Worm (Caenorhabditis elegans) whole organism, L3 larva: ENCODE data around the gene F17A2.13.

ENCODE experiments used
- R02D3.7 ChIP-seq: fragments of 150-350 bp; optimal IDR thresholded peaks from 2 replicates; lab custom pipeline; 2014; ENCODE audit warnings: missing biosample characterization, missing genetic modification characterization
- ZK546.5 ChIP-seq: sonication (generic microtip); optimal IDR thresholded peaks from 2 replicates; lab custom pipeline; 2017; ENCODE audit warnings: missing biosample characterization, missing genetic modification characterization
- aly-2 ChIP-seq: fragments of 150-350 bp; optimal IDR thresholded peaks from 2 replicates; lab custom pipeline; 2014; ENCODE audit warnings: missing biosample characterization, missing genetic modification characterization
- ama-1 ChIP-seq: fragments of 150-350 bp; optimal IDR thresholded peaks from 2 replicates; lab custom pipeline; 2018
- ceh-16 ChIP-seq: sonication (generic microtip); optimal IDR thresholded peaks from 2 replicates; lab custom pipeline; 2017; ENCODE audit warnings: missing biosample characterization, missing genetic modification characterization
- ceh-28 ChIP-seq: fragments of 150-350 bp; optimal IDR thresholded peaks from 2 replicates; lab custom pipeline; 2014; ENCODE audit warnings: missing biosample characterization, missing genetic modification reagents, missing genetic modification characterization
- ceh-82 ChIP-seq: fragments of 150-350 bp; optimal IDR thresholded peaks from 2 replicates; lab custom pipeline; 2014; ENCODE audit warnings: missing biosample characterization, missing genetic modification characterization
- ceh-9 ChIP-seq: sonication (generic microtip); optimal IDR thresholded peaks from 2 replicates; lab custom pipeline; 2018; ENCODE audit warnings: missing biosample characterization, missing genetic modification characterization
- daf-12 ChIP-seq: fragments of 150-350 bp; optimal IDR thresholded peaks from 2 replicates; lab custom pipeline; 2014; ENCODE audit warnings: missing biosample characterization, missing genetic modification reagents, missing genetic modification characterization
- egl-27 ChIP-seq: sonication (generic microtip); optimal IDR thresholded peaks from 4 replicates; lab custom pipeline; 2017; ENCODE audit warnings: missing biosample characterization, missing genetic modification reagents, missing genetic modification characterization
- egl-5 ChIP-seq: fragments of 150-350 bp; optimal IDR thresholded peaks from 2 replicates; lab custom pipeline; 2017; ENCODE audit warnings: missing biosample characterization, missing genetic modification reagents, missing genetic modification characterization, inconsistent platforms
- elt-1 ChIP-seq: fragments of 150-350 bp; optimal IDR thresholded peaks from 2 replicates; lab custom pipeline; 2014; ENCODE audit warnings: missing biosample characterization, missing genetic modification characterization
- elt-2 ChIP-seq: sonication (generic microtip); optimal IDR thresholded peaks from 2 replicates; lab custom pipeline; 2016; ENCODE audit warnings: missing genetic modification reagents, mild to moderate bottlenecking, missing genetic modification characterization, missing compliant biosample characterization
- elt-3 ChIP-seq, 3 experiments: fragments of 150-350 bp in 1 of 3; sonication (generic microtip) in 2 of 3; optimal IDR thresholded peaks; 2 replicates in 2 of 3; 4 replicates in 1 of 3; lab custom pipeline; 2014 to 2017; ENCODE audit warnings: missing biosample characterization in 3 of 3, missing genetic modification characterization in 3 of 3
- eor-1 ChIP-seq, 2 experiments: fragments of 150-350 bp; optimal IDR thresholded peaks; 2 replicates each; lab custom pipeline; 2014 to 2018; ENCODE audit warnings: missing biosample characterization in 2 of 2, missing genetic modification characterization in 2 of 2
- fkh-10 ChIP-seq: sonication (generic microtip); optimal IDR thresholded peaks from 2 replicates; lab custom pipeline; 2017; ENCODE audit warnings: missing biosample characterization, missing genetic modification reagents, missing genetic modification characterization
- fkh-2 ChIP-seq: fragments of 150-350 bp; optimal IDR thresholded peaks from 2 replicates; lab custom pipeline; 2014; ENCODE audit warnings: missing biosample characterization, missing genetic modification reagents, missing genetic modification characterization
- fos-1 ChIP-seq: fragments of 150-350 bp; optimal IDR thresholded peaks from 2 replicates; lab custom pipeline; 2014; ENCODE audit warnings: missing biosample characterization, missing genetic modification characterization
- hmg-11 ChIP-seq: sonication (generic microtip); optimal IDR thresholded peaks from 2 replicates; lab custom pipeline; 2016; ENCODE audit warnings: missing genetic modification characterization, missing compliant biosample characterization
- jun-1 ChIP-seq: fragments of 150-350 bp; optimal IDR thresholded peaks from 2 replicates; lab custom pipeline; 2014; ENCODE audit warnings: missing biosample characterization, missing genetic modification reagents, missing genetic modification characterization
- lin-15B ChIP-seq: fragments of 150-350 bp; optimal IDR thresholded peaks from 2 replicates; lab custom pipeline; 2014; ENCODE audit warnings: missing biosample characterization, missing genetic modification characterization
- lin-39 ChIP-seq: fragments of 150-350 bp; optimal IDR thresholded peaks from 2 replicates; lab custom pipeline; 2018; ENCODE audit warnings: missing biosample characterization, missing genetic modification reagents, missing genetic modification characterization
- lsy-12 ChIP-seq: sonication (generic microtip); optimal IDR thresholded peaks from 2 replicates; lab custom pipeline; 2016; ENCODE audit warnings: mild to moderate bottlenecking, missing genetic modification characterization, missing compliant biosample characterization
- mdl-1 ChIP-seq: fragments of 150-350 bp; optimal IDR thresholded peaks from 2 replicates; lab custom pipeline; 2014; ENCODE audit warnings: missing biosample characterization, missing genetic modification characterization
- mml-1 ChIP-seq: fragments of 150-350 bp; sonication (generic microtip); optimal IDR thresholded peaks from 3 replicates; lab custom pipeline; 2014; ENCODE audit warnings: missing biosample characterization, missing genetic modification characterization
- nfya-1 ChIP-seq: sonication (generic microtip); optimal IDR thresholded peaks from 2 replicates; lab custom pipeline; 2017; ENCODE audit warnings: missing genetic modification characterization, mild to moderate bottlenecking, missing compliant biosample characterization, antibody characterized with exemption, moderate library complexity; ENCODE audit not compliant: insufficient read depth
- nhr-11 ChIP-seq: fragments of 150-350 bp; optimal IDR thresholded peaks from 2 replicates; lab custom pipeline; 2014; ENCODE audit warnings: missing biosample characterization, missing genetic modification characterization
- nhr-12 ChIP-seq: fragments of 150-350 bp; optimal IDR thresholded peaks from 2 replicates; lab custom pipeline; 2014; ENCODE audit warnings: missing biosample characterization, missing genetic modification characterization
- nhr-23 ChIP-seq: fragments of 150-350 bp; optimal IDR thresholded peaks from 2 replicates; lab custom pipeline; 2014; ENCODE audit warnings: missing biosample characterization, missing genetic modification reagents, missing genetic modification characterization
- nhr-237 ChIP-seq: fragments of 150-350 bp; optimal IDR thresholded peaks from 2 replicates; lab custom pipeline; 2014; ENCODE audit warnings: missing biosample characterization, missing genetic modification characterization
- nhr-25 ChIP-seq: sonication (generic microtip); optimal IDR thresholded peaks from 2 replicates; lab custom pipeline; 2017; ENCODE audit warnings: missing biosample characterization, missing genetic modification characterization
- nhr-28 ChIP-seq: fragments of 150-350 bp; optimal IDR thresholded peaks from 2 replicates; lab custom pipeline; 2014; ENCODE audit warnings: missing biosample characterization, missing genetic modification characterization
- nhr-43 ChIP-seq: sonication (generic microtip); optimal IDR thresholded peaks from 2 replicates; lab custom pipeline; 2016; ENCODE audit warnings: mild to moderate bottlenecking, missing genetic modification characterization, missing compliant biosample characterization; ENCODE audit not compliant: poor library complexity, severe bottlenecking
- nhr-67 ChIP-seq: fragments of 150-350 bp; optimal IDR thresholded peaks from 2 replicates; lab custom pipeline; 2014; ENCODE audit warnings: missing biosample characterization, missing genetic modification characterization
- nhr-76 ChIP-seq: fragments of 150-350 bp; sonication (generic microtip); optimal IDR thresholded peaks from 5 replicates; lab custom pipeline; 2014; ENCODE audit warnings: missing biosample characterization, missing genetic modification characterization
- nhr-77 ChIP-seq: fragments of 150-350 bp; optimal IDR thresholded peaks from 2 replicates; lab custom pipeline; 2014; ENCODE audit warnings: missing biosample characterization, missing genetic modification characterization
- pha-4 ChIP-seq: fragments of 150-350 bp; optimal IDR thresholded peaks from 2 replicates; lab custom pipeline; 2014; ENCODE audit warnings: missing biosample characterization, missing genetic modification reagents, missing genetic modification characterization
- pqm-1 ChIP-seq: fragments of 150-350 bp; optimal IDR thresholded peaks from 2 replicates; lab custom pipeline; 2017; ENCODE audit warnings: missing biosample characterization, missing genetic modification characterization, inconsistent platforms
- sea-2 ChIP-seq: fragments of 150-350 bp; sonication (generic microtip); optimal IDR thresholded peaks from 4 replicates; lab custom pipeline; 2014; ENCODE audit warnings: missing biosample characterization, missing genetic modification reagents, missing genetic modification characterization
- skn-1 ChIP-seq: fragments of 150-350 bp; optimal IDR thresholded peaks from 2 replicates; lab custom pipeline; 2014; ENCODE audit warnings: missing biosample characterization, missing genetic modification characterization
- snpc-4 ChIP-seq: fragments of 150-350 bp; optimal IDR thresholded peaks from 2 replicates; lab custom pipeline; 2014; ENCODE audit warnings: missing biosample characterization, missing genetic modification characterization
- tbx-2 ChIP-seq: sonication (generic microtip); optimal IDR thresholded peaks from 2 replicates; lab custom pipeline; 2016; ENCODE audit warnings: mild to moderate bottlenecking, missing genetic modification characterization, missing compliant biosample characterization
- unc-39 ChIP-seq: sonication (generic microtip); optimal IDR thresholded peaks from 4 replicates; lab custom pipeline; 2017; ENCODE audit warnings: missing biosample characterization, missing genetic modification characterization
- unc-62 ChIP-seq: fragments of 150-350 bp; sonication (generic microtip); optimal IDR thresholded peaks from 4 replicates; lab custom pipeline; 2014; ENCODE audit warnings: missing biosample characterization, missing genetic modification reagents, missing genetic modification characterization
- zag-1 ChIP-seq: fragments of 150-350 bp; optimal IDR thresholded peaks from 2 replicates; lab custom pipeline; 2014; ENCODE audit warnings: missing biosample characterization, missing genetic modification characterization
- ztf-11 ChIP-seq: fragments of 150-350 bp; optimal IDR thresholded peaks from 2 replicates; lab custom pipeline; 2014; ENCODE audit warnings: missing biosample characterization, missing genetic modification characterization
- ztf-4 ChIP-seq: fragments of 150-350 bp; optimal IDR thresholded peaks from 2 replicates; lab custom pipeline; 2014; ENCODE audit warnings: missing biosample characterization, missing genetic modification characterization

The F17A2.13 gene

ce11 chrX:12362951-12363486 lies 41.6 kb downstream of the F17A2.13 start:
- TF ChIP-seq fos-1 (tag; lab: Kevin White, UChicago) (peak; percentile 91), nhr-25 (peak; percentile 87), elt-3 (tag; optimal IDR thresholded peaks at IDR 0.05; lab: Kevin White, UChicago) (peak; percentile 72 to 98 (median 87)), nhr-237 (peak; percentile 43), elt-1 (peak; percentile 75), daf-12 (peak; percentile 93), pqm-1 (tag; lab: Kevin White, UChicago) (peak; percentile 93), aly-2 (tag; lab: Kevin White, UChicago) (peak; percentile 98), ceh-82 (tag; lab: Kevin White, UChicago) (peak; percentile 96), eor-1 (tag; optimal IDR thresholded peaks at IDR 0.05; lab: Kevin White, UChicago) (peak in 1 of 2 experiments; percentile 80), ztf-11 (tag; lab: Kevin White, UChicago) (peak; percentile 53), sea-2 (peak; percentile 11), lsy-12 (tag; lab: Kevin White, UChicago) (peak; percentile 95), ceh-16 (peak; percentile 66), pha-4 (tag; lab: Kevin White, UChicago) (peak; percentile 99), nhr-67 (tag; lab: Kevin White, UChicago) (peak; percentile 58), nhr-23 (peak; percentile 99), nhr-11 (tag; lab: Kevin White, UChicago) (peak; percentile 98), egl-27 (tag; lab: Kevin White, UChicago) (peak; percentile 87), ZK546.5 (tag; lab: Kevin White, UChicago) (peak; percentile 72), unc-39 (tag; lab: Kevin White, UChicago) (no peak), mml-1 (tag; lab: Kevin White, UChicago) (no peak), fkh-2 (tag; lab: Kevin White, UChicago) (peak; percentile 56), egl-5 (tag; lab: Kevin White, UChicago) (peak; percentile 98), nhr-43 (tag; lab: Kevin White, UChicago) (peak; percentile 99), ama-1 (lab: Kevin White, UChicago) (no peak), R02D3.7 (tag; lab: Kevin White, UChicago) (peak; percentile 91), ceh-28 (peak; percentile 100), lin-15B (tag; lab: Kevin White, UChicago) (peak; percentile 12), ztf-4 (tag; lab: Kevin White, UChicago) (peak; percentile 93), unc-62 (GFP tag; lab: Kevin White, UChicago) (peak; percentile 89), tbx-2 (tag; lab: Kevin White, UChicago) (peak; percentile 98), mdl-1 (tag; lab: Kevin White, UChicago) (peak; percentile 86), hmg-11 (tag; lab: Kevin White, UChicago) (peak; percentile 77), nfya-1 (tag; lab: Kevin White, UChicago) (peak; percentile 91), elt-2 (tag; lab: Kevin White, UChicago) (peak; percentile 84), lin-39 (peak; percentile 82), snpc-4 (tag; lab: Kevin White, UChicago) (peak; percentile 94), fkh-10 (GFP tag; lab: Kevin White, UChicago) (peak; percentile 99), ceh-9 (tag; lab: Kevin White, UChicago) (no peak), jun-1 (tag; lab: Kevin White, UChicago) (peak; percentile 100), nhr-77 (tag; lab: Kevin White, UChicago) (peak; percentile 98), nhr-12 (peak; percentile 25), nhr-76 (tag; lab: Kevin White, UChicago) (peak; percentile 86), zag-1 (tag; lab: Kevin White, UChicago) (peak; percentile 88), nhr-28 (tag; lab: Kevin White, UChicago) (peak; percentile 96), skn-1 (tag; lab: Kevin White, UChicago) (peak; percentile 99)
